Worm (Caenorhabditis elegans) whole organism, mixed stage, embryonic: Measurements from ENCODE around the gene idpb-5.

Source experiments
- M03D4.4 ChIP-seq: sonication (generic microtip); optimal IDR thresholded peaks from 2 replicates; lab custom pipeline; 2017; ENCODE audit warnings: mild to moderate bottlenecking, missing genetic modification characterization, missing compliant biosample characterization
- bed-3 ChIP-seq: fragments of 200-800 bp; sonication (Bioruptor generic); optimal IDR thresholded peaks from 3 replicates; lab custom pipeline; 2018; ENCODE audit warnings: mild to moderate bottlenecking, missing genetic modification characterization, moderate library complexity, missing compliant biosample characterization
- blmp-1 ChIP-seq: fragments of 150-350 bp; optimal IDR thresholded peaks from 2 replicates; lab custom pipeline; 2014; ENCODE audit warnings: missing biosample characterization, missing genetic modification characterization
- ceh-43 ChIP-seq: fragments of 200-800 bp; sonication (Bioruptor generic); optimal IDR thresholded peaks from 2 replicates; lab custom pipeline; 2018; ENCODE audit warnings: mild to moderate bottlenecking, missing genetic modification characterization, moderate library complexity, missing compliant biosample characterization
- ceh-83 ChIP-seq: fragments of 200-800 bp; sonication (Bioruptor generic); optimal IDR thresholded peaks from 2 replicates; lab custom pipeline; 2018; ENCODE audit warnings: mild to moderate bottlenecking, missing genetic modification characterization, missing compliant biosample characterization
- ces-1 ChIP-seq: fragments of 150-350 bp; optimal IDR thresholded peaks from 2 replicates; lab custom pipeline; 2014; ENCODE audit warnings: missing biosample characterization, missing genetic modification reagents, missing genetic modification characterization
- cnd-1 ChIP-seq: fragments of 200-800 bp; sonication (Bioruptor generic); optimal IDR thresholded peaks from 2 replicates; lab custom pipeline; 2018; ENCODE audit warnings: mild to moderate bottlenecking, missing genetic modification characterization, missing compliant biosample characterization
- elt-1 ChIP-seq: sonication (generic microtip); optimal IDR thresholded peaks from 2 replicates; lab custom pipeline; 2017; ENCODE audit warnings: missing genetic modification characterization, mild to moderate bottlenecking, missing compliant biosample characterization, antibody characterized with exemption, moderate library complexity, borderline replicate concordance; ENCODE audit not compliant: insufficient read depth
- elt-3 ChIP-seq: fragments of 150-350 bp; optimal IDR thresholded peaks from 2 replicates; lab custom pipeline; 2014; ENCODE audit warnings: missing biosample characterization, missing genetic modification characterization
- flh-1 ChIP-seq: fragments of 200-800 bp; sonication (Bioruptor generic); optimal IDR thresholded peaks from 2 replicates; lab custom pipeline; 2018; ENCODE audit warnings: mild to moderate bottlenecking, missing genetic modification characterization, moderate library complexity, missing compliant biosample characterization
- ham-2 ChIP-seq: fragments of 200-800 bp; sonication (Bioruptor generic); optimal IDR thresholded peaks from 2 replicates; lab custom pipeline; 2018; ENCODE audit warnings: mild to moderate bottlenecking, missing genetic modification characterization, missing compliant biosample characterization
- hlh-1 ChIP-seq: fragments of 150-350 bp; optimal IDR thresholded peaks from 2 replicates; lab custom pipeline; 2014; ENCODE audit warnings: missing biosample characterization, missing genetic modification reagents, missing genetic modification characterization
- lin-13 ChIP-seq: fragments of 150-350 bp; optimal IDR thresholded peaks from 2 replicates; lab custom pipeline; 2014; ENCODE audit warnings: missing biosample characterization, missing genetic modification characterization
- lsy-2 ChIP-seq: fragments of 150-350 bp; optimal IDR thresholded peaks from 2 replicates; lab custom pipeline; 2014; ENCODE audit warnings: missing biosample characterization, missing genetic modification characterization
- mab-5 ChIP-seq: fragments of 150-350 bp; optimal IDR thresholded peaks from 2 replicates; lab custom pipeline; 2014; ENCODE audit warnings: missing biosample characterization, missing genetic modification characterization
- mep-1 ChIP-seq: fragments of 150-350 bp; optimal IDR thresholded peaks from 2 replicates; lab custom pipeline; 2017; ENCODE audit warnings: missing biosample characterization, missing genetic modification reagents, missing genetic modification characterization, inconsistent platforms
- mls-2 ChIP-seq: sonication (generic microtip); optimal IDR thresholded peaks from 2 replicates; lab custom pipeline; 2016; ENCODE audit warnings: mild to moderate bottlenecking, missing genetic modification characterization, moderate library complexity, missing compliant biosample characterization
- nhr-12 ChIP-seq: fragments of 150-350 bp; optimal IDR thresholded peaks from 2 replicates; lab custom pipeline; 2014; ENCODE audit warnings: missing biosample characterization, missing genetic modification characterization
- nhr-2 ChIP-seq: fragments of 150-350 bp; optimal IDR thresholded peaks from 2 replicates; lab custom pipeline; 2014; ENCODE audit warnings: missing biosample characterization, missing genetic modification characterization
- nhr-237 ChIP-seq: fragments of 150-350 bp; optimal IDR thresholded peaks from 2 replicates; lab custom pipeline; 2014; ENCODE audit warnings: missing biosample characterization, missing genetic modification characterization
- nhr-28 ChIP-seq: fragments of 150-350 bp; optimal IDR thresholded peaks from 2 replicates; lab custom pipeline; 2014; ENCODE audit warnings: missing biosample characterization, missing genetic modification characterization
- nhr-76 ChIP-seq: sonication (generic microtip); optimal IDR thresholded peaks from 2 replicates; lab custom pipeline; 2017; ENCODE audit warnings: missing biosample characterization, missing genetic modification characterization
- pha-4 ChIP-seq: fragments of 150-350 bp; optimal IDR thresholded peaks from 2 replicates; lab custom pipeline; 2018; ENCODE audit warnings: missing biosample characterization, missing genetic modification reagents, missing genetic modification characterization
- sem-2 ChIP-seq: fragments of 200-800 bp; sonication (Bioruptor generic); optimal IDR thresholded peaks from 2 replicates; lab custom pipeline; 2018; ENCODE audit warnings: mild to moderate bottlenecking, missing genetic modification characterization, missing compliant biosample characterization
- snpc-4 ChIP-seq: fragments of 150-350 bp; optimal IDR thresholded peaks from 2 replicates; lab custom pipeline; 2014; ENCODE audit warnings: missing biosample characterization, missing genetic modification characterization
- sptf-1 ChIP-seq: sonication (generic microtip); optimal IDR thresholded peaks from 2 replicates; lab custom pipeline; 2017; ENCODE audit warnings: mild to moderate bottlenecking, missing genetic modification characterization, moderate library complexity, missing compliant biosample characterization
- tbx-8 ChIP-seq: fragments of 200-800 bp; sonication (Bioruptor generic); optimal IDR thresholded peaks from 2 replicates; lab custom pipeline; 2018; ENCODE audit warnings: mild to moderate bottlenecking, missing genetic modification characterization, moderate library complexity, missing compliant biosample characterization
- unc-120 ChIP-seq: sonication (generic microtip); optimal IDR thresholded peaks from 2 replicates; lab custom pipeline; 2017; ENCODE audit warnings: missing genetic modification characterization, missing compliant biosample characterization; ENCODE audit not compliant: poor library complexity, severe bottlenecking
- unc-39 ChIP-seq: fragments of 150-350 bp; optimal IDR thresholded peaks from 2 replicates; lab custom pipeline; 2014; ENCODE audit warnings: missing biosample characterization, missing genetic modification characterization
- zip-8 ChIP-seq: fragments of 150-350 bp; optimal IDR thresholded peaks from 2 replicates; lab custom pipeline; 2014; ENCODE audit warnings: missing biosample characterization, missing genetic modification characterization
- ztf-11 ChIP-seq: fragments of 150-350 bp; optimal IDR thresholded peaks from 2 replicates; lab custom pipeline; 2014; ENCODE audit warnings: missing biosample characterization, missing genetic modification characterization

Gene idpb-5

ce11 chrV:11858299-11858698, 19.0 kb downstream of the idpb-5 start:
- peak; percentile 77 for TF ChIP-seq elt-1 (tag; lab: Kevin White, UChicago)
- TF ChIP-seq nhr-76 = no peak
- TF ChIP-seq cnd-1 = no peak

DNA sequence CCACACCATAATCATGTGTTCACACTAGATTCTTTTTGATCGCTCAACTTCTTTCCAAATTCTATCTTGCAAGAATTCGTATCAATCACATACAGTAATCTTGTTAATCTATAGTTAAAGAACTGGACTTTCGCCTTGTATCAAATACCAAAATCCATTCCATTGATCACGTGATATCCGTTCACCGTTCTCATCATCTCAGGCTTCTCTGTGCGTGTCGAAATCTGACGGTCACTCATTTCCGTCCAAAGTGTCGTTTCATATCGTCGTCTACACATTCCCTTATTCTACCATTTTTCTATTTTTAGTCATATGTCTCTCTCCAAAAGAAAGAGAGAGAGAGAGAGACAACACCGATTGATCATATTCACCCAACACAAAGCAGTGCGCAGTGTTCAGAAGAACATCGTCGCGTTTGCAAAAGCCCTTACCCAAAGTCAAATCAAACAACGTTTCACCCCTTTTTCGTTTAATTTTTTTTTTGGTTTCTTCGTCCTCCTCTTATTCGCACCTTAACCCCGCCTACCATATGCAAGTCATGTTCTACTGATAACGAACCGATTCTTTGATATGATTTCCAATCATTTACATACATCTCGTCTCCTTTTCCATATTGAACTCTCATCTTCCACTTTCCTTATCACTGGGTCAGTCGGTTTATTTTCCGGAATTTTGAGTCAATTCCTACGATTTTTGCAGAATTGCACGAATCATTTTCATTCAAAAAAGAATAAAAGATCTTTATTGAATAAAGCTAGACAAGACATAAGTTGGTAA, 19.9 kb downstream of the idpb-5 start:
- TF ChIP-seq zip-8 (tag; lab: Kevin White, UChicago) (no peak), sem-2 (GFP tag; lab: Kevin White, UChicago) (no peak), nhr-237 (tag; lab: Kevin White, UChicago) (no peak), ces-1 (GFP tag; lab: Kevin White, UChicago) (no peak), elt-3 (no peak), M03D4.4 (tag; lab: Kevin White, UChicago) (no peak), unc-39 (tag; lab: Kevin White, UChicago) (no peak), bed-3 (GFP tag; lab: Kevin White, UChicago) (no peak), tbx-8 (GFP tag; lab: Kevin White, UChicago) (no peak), hlh-1 (tag; lab: Kevin White, UChicago) (no peak), snpc-4 (tag; lab: Kevin White, UChicago) (no peak), blmp-1 (tag; lab: Kevin White, UChicago) (no peak), mep-1 (tag; lab: Kevin White, UChicago) (no peak), mls-2 (tag; lab: Kevin White, UChicago) (no peak), elt-1 (tag; lab: Kevin White, UChicago) (no peak)

DNA sequence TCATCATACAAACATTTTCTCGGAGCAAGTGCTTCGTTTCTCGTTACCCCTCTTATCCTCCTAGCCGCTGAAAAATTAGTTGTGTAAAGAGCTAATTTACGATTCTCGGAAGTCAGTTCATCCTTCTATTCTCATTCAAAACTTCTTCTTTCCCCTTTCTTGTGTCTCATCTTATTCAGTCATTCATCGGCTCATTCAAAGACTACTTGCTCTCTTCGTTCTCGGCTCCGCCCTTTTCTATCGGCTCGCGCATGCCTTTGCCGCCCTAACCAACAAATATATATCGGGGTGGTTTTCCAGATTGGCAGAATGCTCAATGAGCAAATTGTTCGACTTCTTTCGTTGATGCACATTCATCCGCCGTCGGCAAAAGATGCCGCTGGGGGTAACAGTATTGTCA, 21.1 kb downstream of the idpb-5 start, which contains the start of gene R13H4.5:
R13H4.5 (plus strand) TSS at position 301 of the 400 bp plus-strand sequence.
- no peak for TF ChIP-seq nhr-2
- TF ChIP-seq mls-2 (tag; lab: Kevin White, UChicago) = no peak
- TF ChIP-seq blmp-1 (tag; lab: Kevin White, UChicago) = no peak
- no peak for TF ChIP-seq elt-3
- TF ChIP-seq ztf-11 (tag; lab: Kevin White, UChicago) = no peak
- no peak for TF ChIP-seq unc-39 (tag; lab: Kevin White, UChicago)
- no peak for TF ChIP-seq ham-2 (GFP tag; lab: Kevin White, UChicago)
- TF ChIP-seq M03D4.4 (tag; lab: Kevin White, UChicago) = no peak
- no peak for TF ChIP-seq zip-8 (tag; lab: Kevin White, UChicago)
- TF ChIP-seq mab-5 (tag; lab: Kevin White, UChicago) = no peak
- no peak for TF ChIP-seq snpc-4 (tag; lab: Kevin White, UChicago)
- TF ChIP-seq nhr-76 = no peak
- TF ChIP-seq lin-13 (tag; lab: Kevin White, UChicago) = no peak
- no peak for TF ChIP-seq sptf-1 (tag; lab: Kevin White, UChicago)
- no peak for TF ChIP-seq pha-4 (tag; lab: Kevin White, UChicago)
- no peak for TF ChIP-seq tbx-8 (GFP tag; lab: Kevin White, UChicago)
- no peak for TF ChIP-seq mep-1 (tag; lab: Kevin White, UChicago)
- TF ChIP-seq elt-1 (tag; lab: Kevin White, UChicago) = no peak

DNA sequence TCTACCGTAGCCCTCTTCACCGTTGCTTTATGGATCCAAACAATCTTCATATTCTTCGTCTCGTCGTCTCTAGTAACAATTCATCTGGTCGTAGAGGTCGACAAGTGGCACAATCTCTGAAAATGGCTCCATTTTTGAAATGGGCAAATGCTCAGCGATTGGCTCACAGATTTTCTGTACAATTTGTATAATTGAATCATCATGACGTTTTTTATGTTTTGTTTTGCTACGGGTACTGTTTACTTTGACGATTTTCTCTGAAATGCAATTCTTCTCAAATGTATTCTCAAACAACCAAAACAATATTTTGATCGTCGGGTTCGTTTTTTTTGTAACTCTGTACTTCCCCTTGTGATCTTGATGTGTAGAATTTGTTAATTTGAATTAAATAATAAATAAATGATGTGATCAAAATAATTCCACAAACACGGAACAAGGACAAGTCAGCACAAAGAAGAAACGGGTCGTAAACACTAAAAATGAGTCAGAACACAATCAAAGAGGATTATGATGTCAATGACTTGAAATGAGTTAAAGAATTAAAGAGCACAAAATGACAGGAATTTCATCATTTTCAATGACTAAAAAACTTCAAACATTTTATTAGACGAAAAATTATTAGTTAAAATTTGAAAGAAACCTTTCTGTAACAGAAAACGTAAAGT, 22.7 kb downstream of the idpb-5 start:
- TF ChIP-seq flh-1 (no peak), cnd-1 (no peak), snpc-4 (tag; lab: Kevin White, UChicago) (no peak), pha-4 (tag; lab: Kevin White, UChicago) (no peak), elt-1 (tag; lab: Kevin White, UChicago) (no peak), ceh-83 (GFP tag; lab: Kevin White, UChicago) (no peak), bed-3 (GFP tag; lab: Kevin White, UChicago) (no peak), sem-2 (GFP tag; lab: Kevin White, UChicago) (no peak), unc-120 (tag; lab: Kevin White, UChicago) (no peak)

DNA sequence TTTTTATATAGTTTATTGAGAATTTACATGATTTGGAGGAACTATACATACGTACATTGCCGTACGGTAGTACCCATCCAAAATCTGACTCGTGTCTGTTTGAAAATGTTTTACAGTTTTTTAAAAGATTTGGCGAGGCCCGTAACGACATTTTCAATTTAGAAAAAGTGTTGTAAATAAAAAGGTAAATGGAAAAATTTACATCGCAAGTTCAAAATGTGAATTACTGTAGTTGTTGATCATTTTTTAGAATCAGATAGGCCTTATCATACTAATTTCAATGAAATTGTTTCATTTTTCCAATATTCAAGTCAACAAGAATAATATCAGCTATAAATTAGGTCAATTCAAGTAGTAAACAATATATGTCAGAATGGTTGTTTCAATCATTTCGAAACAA, 23.5 kb downstream of the idpb-5 start, which contains the start of gene R13H4.6:
R13H4.6 (plus strand) TSS at position 301 of the 400 bp plus-strand sequence.
- TF ChIP-seq flh-1 = no peak
- no peak for TF ChIP-seq ztf-11 (tag; lab: Kevin White, UChicago)
- TF ChIP-seq ces-1 (GFP tag; lab: Kevin White, UChicago) = no peak
- TF ChIP-seq tbx-8 (GFP tag; lab: Kevin White, UChicago) = no peak
- TF ChIP-seq ceh-43 = no peak
- TF ChIP-seq nhr-2 = no peak
- no peak for TF ChIP-seq hlh-1 (tag; lab: Kevin White, UChicago)
- no peak for TF ChIP-seq nhr-237 (tag; lab: Kevin White, UChicago)
- no peak for TF ChIP-seq nhr-28
- TF ChIP-seq lin-13 (tag; lab: Kevin White, UChicago) = no peak
- no peak for TF ChIP-seq mep-1 (tag; lab: Kevin White, UChicago)
- TF ChIP-seq lsy-2 (tag; lab: Kevin White, UChicago) = no peak
- no peak for TF ChIP-seq nhr-12
- no peak for TF ChIP-seq nhr-76
- no peak for TF ChIP-seq ceh-83 (GFP tag; lab: Kevin White, UChicago)
- no peak for TF ChIP-seq elt-1 (tag; lab: Kevin White, UChicago)
- TF ChIP-seq blmp-1 (tag; lab: Kevin White, UChicago) = no peak
- no peak for TF ChIP-seq cnd-1
- TF ChIP-seq pha-4 (tag; lab: Kevin White, UChicago) = no peak
